Worm (Caenorhabditis elegans) whole organism, L1 larva: Measurements from ENCODE around the gene D1046.2.

Source experiments
- ceh-88 ChIP-seq: fragments of 200-800 bp; sonication (Bioruptor generic); IDR thresholded peaks from 2 replicates; pipeline ENCODE4 v1.3.6; 2022; ENCODE audit warnings: missing genetic modification characterization, missing compliant biosample characterization
- fkh-4 ChIP-seq: sonication (generic microtip); optimal IDR thresholded peaks from 2 replicates; lab custom pipeline; 2016; ENCODE audit warnings: missing compliant biosample characterization, missing genetic modification characterization, borderline replicate concordance
- fos-1 ChIP-seq: fragments of 150-350 bp; optimal IDR thresholded peaks from 2 replicates; lab custom pipeline; 2014; ENCODE audit warnings: missing biosample characterization, missing genetic modification characterization
- nhr-76 ChIP-seq: sonication (generic microtip); optimal IDR thresholded peaks from 2 replicates; lab custom pipeline; 2017; ENCODE audit warnings: missing biosample characterization, missing genetic modification characterization

- TF ChIP-seq nhr-76 (tag; lab: Kevin White, UChicago) (no peak), ceh-88 (GFP tag; lab: Robert Waterston, UW) (no peak), fkh-4 (tag; lab: Kevin White, UChicago) (no peak), fos-1 (tag; lab: Kevin White, UChicago) (no peak)
These were observed 4.2 kb upstream of the D1046.2 start, which contains the start of the genes D1046.18 and slc-25A26 for ce11 chrIV:8929942-8930492.
